Fruit fly (Drosophila melanogaster) S2 (cell line): Measurements from ENCODE around the gene Clk.

ENCODE experiments used
- CG8478 ChIP-seq: fragments of >200 bp; optimal IDR thresholded peaks from 2 replicates; lab custom pipeline; 2018
- CTCF ChIP-seq, 2 experiments: fragments of >200 bp; optimal IDR thresholded peaks; 2 replicates each; lab custom pipeline; 2018

DNA sequence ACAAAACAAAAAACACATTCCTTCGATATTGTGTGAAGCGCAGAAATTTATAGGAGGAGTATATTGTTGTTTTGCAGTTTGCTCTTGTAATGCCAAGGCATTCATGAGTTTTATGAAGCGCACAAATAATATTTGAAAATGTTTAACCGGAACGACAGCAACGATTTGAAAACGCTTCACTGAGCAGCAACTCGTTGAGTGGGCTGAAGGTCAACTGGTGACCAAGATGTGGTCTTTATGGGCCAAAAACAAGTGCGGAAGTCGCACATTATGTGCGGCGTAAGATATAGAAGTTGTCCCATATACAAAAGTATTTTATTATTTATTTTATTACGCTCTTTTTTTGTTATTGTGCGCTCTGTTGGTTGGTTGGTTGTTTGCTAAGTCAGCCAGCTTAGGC is 10.9 kb upstream of the Clk start:
- TF ChIP-seq CG8478: no peak
- TF ChIP-seq CTCF (optimal IDR thresholded peaks at IDR 0.05; lab: Kevin White, UChicago): no peak
